Worm (Caenorhabditis elegans) whole organism, late embryonic: ENCODE results near the gene C30G7.3.

Source experiments
- C08G9.2 ChIP-seq: sonication (generic microtip); optimal IDR thresholded peaks from 2 replicates; lab custom pipeline; 2016; ENCODE audit warnings: mild to moderate bottlenecking, missing genetic modification characterization, moderate library complexity, missing compliant biosample characterization
- F13H6.1 ChIP-seq: sonication (generic microtip); optimal IDR thresholded peaks from 2 replicates; lab custom pipeline; 2016; ENCODE audit warnings: missing genetic modification characterization, missing compliant biosample characterization
- K09A11.1 ChIP-seq: sonication (generic microtip); optimal IDR thresholded peaks from 2 replicates; lab custom pipeline; 2017; ENCODE audit warnings: antibody characterized with exemption, mild to moderate bottlenecking, missing genetic modification characterization, missing compliant biosample characterization; ENCODE audit not compliant: insufficient read depth
- T23F11.4 ChIP-seq: fragments of 200-800 bp; sonication (Bioruptor generic); optimal IDR thresholded peaks from 2 replicates; lab custom pipeline; 2018; ENCODE audit warnings: mild to moderate bottlenecking, missing genetic modification characterization, missing compliant biosample characterization
- Y22D7AL.16 ChIP-seq: sonication (generic microtip); optimal IDR thresholded peaks from 2 replicates; lab custom pipeline; 2016; ENCODE audit warnings: missing genetic modification characterization, missing compliant biosample characterization
- ceh-14 ChIP-seq: sonication (generic microtip); optimal IDR thresholded peaks from 2 replicates; lab custom pipeline; 2016; ENCODE audit warnings: missing genotype, missing genetic modification characterization, missing compliant biosample characterization
- ceh-18 ChIP-seq: sonication (generic microtip); optimal IDR thresholded peaks from 2 replicates; lab custom pipeline; 2016; ENCODE audit warnings: missing genetic modification characterization, missing compliant biosample characterization
- ceh-19 ChIP-seq: fragments of 200-800 bp; sonication (Bioruptor generic); optimal IDR thresholded peaks from 2 replicates; lab custom pipeline; 2018; ENCODE audit warnings: mild to moderate bottlenecking, missing genetic modification characterization, missing compliant biosample characterization
- ceh-2 ChIP-seq: sonication (generic microtip); optimal IDR thresholded peaks from 2 replicates; lab custom pipeline; 2016; ENCODE audit warnings: missing genotype, missing genetic modification characterization, missing compliant biosample characterization
- ceh-30 ChIP-seq: fragments of 150-350 bp; optimal IDR thresholded peaks from 2 replicates; lab custom pipeline; 2014; ENCODE audit warnings: missing biosample characterization, missing genetic modification characterization
- ceh-31 ChIP-seq: sonication (generic microtip); optimal IDR thresholded peaks from 2 replicates; lab custom pipeline; 2016; ENCODE audit warnings: missing genetic modification characterization, missing compliant biosample characterization
- ceh-34 ChIP-seq: sonication (generic microtip); optimal IDR thresholded peaks from 2 replicates; lab custom pipeline; 2016; ENCODE audit warnings: mild to moderate bottlenecking, missing genetic modification characterization, missing compliant biosample characterization
- ceh-6 ChIP-seq: fragments of 200-800 bp; sonication (Bioruptor generic); optimal IDR thresholded peaks from 2 replicates; lab custom pipeline; 2018; ENCODE audit warnings: mild to moderate bottlenecking, missing genetic modification characterization, missing compliant biosample characterization
- dmd-4 ChIP-seq: sonication (generic microtip); optimal IDR thresholded peaks from 2 replicates; lab custom pipeline; 2016; ENCODE audit warnings: borderline replicate concordance, missing genetic modification characterization, missing compliant biosample characterization
- dve-1 ChIP-seq: sonication (generic microtip); optimal IDR thresholded peaks from 2 replicates; lab custom pipeline; 2017; ENCODE audit warnings: antibody characterized with exemption, mild to moderate bottlenecking, missing genetic modification characterization, missing compliant biosample characterization
- eyg-1 ChIP-seq: sonication (generic microtip); optimal IDR thresholded peaks from 2 replicates; lab custom pipeline; 2016; ENCODE audit warnings: missing genotype, missing genetic modification characterization, missing compliant biosample characterization
- hlh-8 ChIP-seq: sonication (generic microtip); optimal IDR thresholded peaks from 2 replicates; lab custom pipeline; 2016; ENCODE audit warnings: missing genotype, missing genetic modification characterization, missing compliant biosample characterization
- lin-11 ChIP-seq: fragments of 200-800 bp; sonication (Bioruptor generic); optimal IDR thresholded peaks from 2 replicates; lab custom pipeline; 2018; ENCODE audit warnings: mild to moderate bottlenecking, missing genetic modification characterization, missing compliant biosample characterization
- madf-2 ChIP-seq: sonication (generic microtip); optimal IDR thresholded peaks from 2 replicates; lab custom pipeline; 2017; ENCODE audit warnings: missing genetic modification characterization, missing compliant biosample characterization
- mec-3 ChIP-seq: sonication (generic microtip); optimal IDR thresholded peaks from 2 replicates; lab custom pipeline; 2016; ENCODE audit warnings: borderline replicate concordance, missing genetic modification characterization, missing compliant biosample characterization
- nfya-1 ChIP-seq: sonication (generic microtip); optimal IDR thresholded peaks from 2 replicates; lab custom pipeline; 2017; ENCODE audit warnings: missing genetic modification characterization, mild to moderate bottlenecking, missing compliant biosample characterization, antibody characterized with exemption, moderate library complexity
- nhr-11 ChIP-seq: fragments of 150-350 bp; optimal IDR thresholded peaks from 2 replicates; lab custom pipeline; 2014; ENCODE audit warnings: missing biosample characterization, missing genetic modification characterization
- pat-9 ChIP-seq: fragments of 200-800 bp; sonication (Bioruptor generic); optimal IDR thresholded peaks from 2 replicates; lab custom pipeline; 2018; ENCODE audit warnings: mild to moderate bottlenecking, missing genetic modification characterization, moderate library complexity, missing compliant biosample characterization
- pax-1 ChIP-seq: fragments of 150-350 bp; optimal IDR thresholded peaks from 2 replicates; lab custom pipeline; 2014; ENCODE audit warnings: missing biosample characterization, missing genetic modification characterization
- pros-1 ChIP-seq: fragments of 150-350 bp; optimal IDR thresholded peaks from 2 replicates; lab custom pipeline; 2014; ENCODE audit warnings: missing biosample characterization, missing genetic modification reagents, missing genetic modification characterization
- ref-2 ChIP-seq: sonication (generic microtip); optimal IDR thresholded peaks from 2 replicates; lab custom pipeline; 2016; ENCODE audit warnings: missing genetic modification characterization, missing compliant biosample characterization
- sox-2 ChIP-seq: fragments of 200-800 bp; sonication (Bioruptor generic); IDR thresholded peaks from 2 replicates; pipeline ENCODE4 v1.3.6; 2022; ENCODE audit warnings: missing genetic modification reagents, missing genetic modification characterization, missing compliant biosample characterization
- sox-4 ChIP-seq: sonication (generic microtip); optimal IDR thresholded peaks from 2 replicates; lab custom pipeline; 2017; ENCODE audit warnings: mild to moderate bottlenecking, missing genetic modification characterization, inconsistent platforms, missing compliant biosample characterization
- syd-9 ChIP-seq: sonication (generic microtip); optimal IDR thresholded peaks from 2 replicates; lab custom pipeline; 2016; ENCODE audit warnings: mild to moderate bottlenecking, missing genetic modification characterization, moderate library complexity, missing compliant biosample characterization
- tbx-2 ChIP-seq: sonication (generic microtip); optimal IDR thresholded peaks from 2 replicates; lab custom pipeline; 2016; ENCODE audit warnings: missing genetic modification characterization, missing compliant biosample characterization
- tbx-7 ChIP-seq: sonication (generic microtip); optimal IDR thresholded peaks from 2 replicates; lab custom pipeline; 2016; ENCODE audit warnings: missing genotype, missing genetic modification characterization, missing compliant biosample characterization
- ttx-3 ChIP-seq: sonication (generic microtip); optimal IDR thresholded peaks from 2 replicates; lab custom pipeline; 2016; ENCODE audit warnings: missing genetic modification reagents, missing genetic modification characterization, missing compliant biosample characterization
- unc-3 ChIP-seq, 2 experiments: fragments of 200-800 bp in 1 of 2; sonication (Bioruptor generic) in 1 of 2; sonication (generic microtip) in 1 of 2; conservative IDR thresholded peaks in 1 of 2; optimal IDR thresholded peaks in 1 of 2; 2 replicates each; pipeline versions ENCODE4 v1.3.6 to Lab custom; 2016 to 2022; ENCODE audit warnings: missing compliant biosample characterization in 2 of 2, missing genetic modification characterization in 2 of 2, missing genetic modification reagents in 1 of 2
- unc-42 ChIP-seq: sonication (generic microtip); optimal IDR thresholded peaks from 2 replicates; lab custom pipeline; 2016; ENCODE audit warnings: missing genotype, missing genetic modification characterization, missing compliant biosample characterization
- unc-55 ChIP-seq: sonication (generic microtip); optimal IDR thresholded peaks from 2 replicates; lab custom pipeline; 2017; ENCODE audit warnings: missing biosample characterization, missing genetic modification reagents, missing genetic modification characterization
- zip-5 ChIP-seq: sonication (generic microtip); optimal IDR thresholded peaks from 2 replicates; lab custom pipeline; 2016; ENCODE audit warnings: missing genetic modification characterization, missing compliant biosample characterization

The C30G7.3 gene

DNA sequence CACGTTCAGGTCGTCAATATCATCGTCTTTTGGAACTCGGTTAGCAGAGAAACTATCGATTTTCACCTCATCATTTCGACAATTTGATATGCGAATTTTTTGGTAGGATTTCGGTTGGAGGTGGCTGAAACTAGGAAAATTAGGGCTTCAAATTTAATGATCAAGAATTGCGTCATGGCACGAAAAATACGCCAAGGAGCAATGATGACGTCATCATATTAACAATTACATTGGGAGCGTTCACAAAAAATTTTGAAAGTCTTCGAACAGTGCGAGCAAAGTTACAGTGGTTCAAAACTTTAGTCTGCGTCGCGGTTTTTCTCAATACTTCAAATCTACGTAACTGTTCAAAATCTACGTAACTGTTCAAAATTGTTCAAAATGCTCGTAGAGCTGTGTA lies 2.6 kb downstream of the C30G7.3 start:
- TF ChIP-seq ceh-2 (tag; lab: Kevin White, UChicago) (no peak), zip-5 (tag; lab: Kevin White, UChicago) (no peak), ref-2 (tag; lab: Kevin White, UChicago) (no peak), hlh-8 (tag; lab: Kevin White, UChicago) (no peak), ceh-31 (tag; lab: Kevin White, UChicago) (no peak), sox-2 (GFP tag; lab: Robert Waterston, UW) (no peak), tbx-2 (no peak), unc-55 (GFP tag; lab: Kevin White, UChicago) (no peak), ceh-6 (GFP tag; lab: Kevin White, UChicago) (no peak)

DNA sequence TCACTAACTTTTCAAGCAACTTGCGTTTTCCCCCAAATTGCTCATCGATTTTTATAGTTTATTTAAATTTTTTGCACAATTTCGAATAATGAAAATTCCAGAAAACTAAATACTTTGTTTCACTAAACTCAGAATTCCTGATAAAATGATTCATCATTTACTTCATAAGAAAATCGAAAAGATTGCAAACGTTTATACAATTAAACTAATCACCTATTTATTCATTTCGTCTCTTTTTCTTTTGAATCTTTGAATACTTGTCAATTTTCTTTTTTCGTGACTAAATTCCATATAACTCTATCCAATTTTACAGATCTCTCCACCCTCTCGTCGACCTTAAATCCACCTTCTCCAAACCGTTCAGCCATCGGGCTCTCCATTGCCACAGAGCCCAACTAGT lies 8.9 kb downstream of the C30G7.3 start, which contains the start of gene C30G7.2:
Gene C30G7.2, plus strand, starts transcription at position 301 of the 400 bp plus-strand sequence.
- TF ChIP-seq ceh-14: no peak
- no peak for TF ChIP-seq unc-3 (GFP tag; conservative IDR thresholded peaks at IDR 0.05; lab: Robert Waterston, UW)
- TF ChIP-seq unc-3 (tag; optimal IDR thresholded peaks at IDR 0.05; lab: Kevin White, UChicago): no peak
- no peak for TF ChIP-seq madf-2
- TF ChIP-seq nhr-11 (tag; lab: Kevin White, UChicago): no peak
- TF ChIP-seq Y22D7AL.16 (tag; lab: Kevin White, UChicago): no peak
- TF ChIP-seq eyg-1 (tag; lab: Kevin White, UChicago): no peak
- no peak for TF ChIP-seq tbx-7
- TF ChIP-seq dmd-4 (tag; lab: Kevin White, UChicago): no peak
- no peak for TF ChIP-seq pat-9 (tag; lab: Kevin White, UChicago)

DNA sequence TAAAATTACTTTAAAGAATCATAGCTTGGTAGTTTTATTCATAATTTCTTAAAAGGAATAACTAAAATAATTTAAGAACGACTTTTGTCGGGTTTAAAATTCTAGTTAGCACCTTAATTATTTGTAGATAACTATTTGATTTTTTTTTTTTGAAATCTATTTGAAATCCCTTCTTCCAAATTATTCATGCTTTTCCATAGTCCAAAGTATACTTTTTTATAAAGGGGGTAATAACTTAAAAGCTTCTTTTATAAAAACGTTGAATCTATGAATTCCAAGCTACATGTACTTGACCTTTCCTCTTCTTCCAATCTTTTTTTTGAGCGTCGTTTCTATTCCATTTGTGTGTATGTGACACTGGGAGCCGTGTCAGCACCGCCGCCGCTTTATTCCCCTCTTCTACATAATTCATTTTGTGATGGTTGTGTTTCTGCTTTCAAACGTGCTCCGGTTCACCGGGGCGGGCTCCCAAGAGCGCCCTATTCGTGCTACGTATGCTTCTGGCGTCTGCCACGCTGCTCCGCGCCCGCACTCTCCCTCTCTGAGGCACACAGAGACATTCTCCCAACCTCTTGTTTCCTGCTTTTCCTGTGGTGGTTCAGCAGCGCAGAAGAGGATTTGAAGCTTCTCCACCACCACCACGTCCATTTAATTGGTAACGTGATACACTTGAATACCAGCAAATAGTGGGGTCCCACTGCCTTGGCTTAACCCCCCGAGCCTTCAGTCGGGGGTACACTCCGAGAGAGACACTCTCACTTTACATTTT lies 11.9 kb downstream of the C30G7.3 start:
- TF ChIP-seq ceh-31 (tag; lab: Kevin White, UChicago) (peak; percentile 27), syd-9 (no peak), ceh-6 (GFP tag; lab: Kevin White, UChicago) (no peak), sox-4 (no peak), ceh-19 (GFP tag; lab: Kevin White, UChicago) (peak; percentile 38), pax-1 (no peak), unc-42 (tag; lab: Kevin White, UChicago) (peak; percentile 14), mec-3 (tag; lab: Kevin White, UChicago) (peak; percentile 12), ceh-34 (peak; percentile 79), K09A11.1 (tag; lab: Kevin White, UChicago) (no peak), C08G9.2 (tag; lab: Kevin White, UChicago) (peak; percentile 0), pros-1 (no peak)

DNA sequence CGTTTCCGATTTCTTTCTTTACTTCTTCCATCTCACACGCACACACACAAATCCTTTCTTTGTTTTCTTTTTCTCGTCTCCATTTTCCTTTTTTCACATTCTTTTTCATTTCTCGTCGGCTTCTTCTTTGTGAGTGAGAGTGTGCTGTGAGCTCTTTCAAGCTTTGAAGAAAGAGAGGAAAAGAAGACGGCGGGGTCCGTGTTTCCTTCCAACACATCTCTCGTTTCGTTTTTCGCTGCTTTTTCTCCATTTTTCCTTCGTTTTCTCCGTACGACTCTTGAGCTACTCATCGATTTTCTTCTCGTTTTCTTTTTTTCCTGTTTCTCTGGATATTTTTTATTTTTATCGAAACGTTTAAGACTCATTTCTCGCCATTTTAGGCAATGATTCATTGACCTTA lies 15.3 kb downstream of the C30G7.3 start:
- TF ChIP-seq ceh-31 (tag; lab: Kevin White, UChicago) (peak; percentile 25), hlh-8 (tag; lab: Kevin White, UChicago) (no peak), unc-42 (tag; lab: Kevin White, UChicago) (peak; percentile 39), madf-2 (no peak), sox-2 (GFP tag; lab: Robert Waterston, UW) (no peak), ceh-30 (tag; lab: Kevin White, UChicago) (no peak), ceh-14 (no peak), dmd-4 (tag; lab: Kevin White, UChicago) (no peak), K09A11.1 (tag; lab: Kevin White, UChicago) (no peak), lin-11 (tag; lab: Kevin White, UChicago) (no peak), ceh-18 (tag; lab: Kevin White, UChicago) (peak; percentile 7), F13H6.1 (tag; lab: Kevin White, UChicago) (no peak), nfya-1 (peak; percentile 11), ttx-3 (tag; lab: Kevin White, UChicago) (no peak), dve-1 (tag; lab: Kevin White, UChicago) (no peak), Y22D7AL.16 (tag; lab: Kevin White, UChicago) (no peak), T23F11.4 (GFP tag; lab: Kevin White, UChicago) (no peak), syd-9 (no peak)
